Worm (Caenorhabditis elegans): ENCODE results near the gene sup-35.

DNA sequence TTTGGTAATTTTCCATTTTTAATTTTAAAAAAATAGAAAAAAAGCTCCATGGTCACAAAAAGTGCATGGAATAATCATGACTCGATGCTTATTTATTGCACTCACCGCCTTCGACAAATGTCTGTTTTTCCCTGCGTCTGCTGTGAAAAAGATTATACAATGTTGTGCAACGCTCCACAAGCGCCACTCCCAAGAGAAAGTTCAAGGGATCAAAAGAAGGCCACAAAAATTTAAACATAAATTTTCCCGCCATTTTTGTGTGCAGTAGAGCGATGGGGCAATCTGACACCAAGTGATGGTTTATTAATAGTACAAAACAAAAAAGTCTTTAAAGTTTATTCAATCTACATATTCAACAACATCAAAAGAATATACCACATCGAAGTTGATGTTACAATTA lies 19.9 kb upstream of the sup-35 start, which contains the start of gene fbxa-128:
- TF ChIP-seq ama-1 (optimal IDR thresholded peaks at IDR 0.05), result no peak
- no peak for TF ChIP-seq ceh-13 (GFP tag; optimal IDR thresholded peaks at IDR 0.05)
- TF ChIP-seq tbx-11 (GFP tag; IDR thresholded peaks at IDR 0.05), result no peak
- TF ChIP-seq hmg-4 (GFP tag; optimal IDR thresholded peaks at IDR 0.05), result no peak
- no peak for TF ChIP-seq sea-1 (GFP tag; conservative IDR thresholded peaks at IDR 0.05)
- TF ChIP-seq scrt-1 (GFP tag; IDR thresholded peaks at IDR 0.05), result no peak
- TF ChIP-seq aly-1 (tag; optimal IDR thresholded peaks at IDR 0.05), result no peak
- TF ChIP-seq flt-1 (GFP tag; IDR thresholded peaks at IDR 0.05), result no peak
- TF ChIP-seq hmbx-1 (tag; optimal IDR thresholded peaks at IDR 0.05), result no peak
- TF ChIP-seq F13C5.2 (tag; optimal IDR thresholded peaks at IDR 0.05), result no peak
